Fruit fly (Drosophila melanogaster): ENCODE results near the gene CG43736.

Gene CG43736

dm6 chrX:6820703-6821102, 43.0 kb upstream of the CG43736 start, which contains the start of the genes Nf-YC and xit (continued):
- TF ChIP-seq Sox102F (GFP tag; optimal IDR thresholded peaks at IDR 0.05): no peak
- peak; percentile 39 for TF ChIP-seq CG14710 (tag; optimal IDR thresholded peaks at IDR 0.05)
- TF ChIP-seq Fer2 (tag; optimal IDR thresholded peaks at IDR 0.05): no peak
- no peak for TF ChIP-seq CG32532 (GFP tag; IDR thresholded peaks at IDR 0.05)
- TF ChIP-seq CG10274 (GFP tag; optimal IDR thresholded peaks at IDR 0.05): no peak
- no peak for TF ChIP-seq kah (GFP tag; optimal IDR thresholded peaks at IDR 0.05)
- no peak for TF ChIP-seq gsb (GFP tag; IDR thresholded peaks at IDR 0.05)
- no peak for TF ChIP-seq z (GFP tag; IDR thresholded peaks at IDR 0.05)
- no peak for TF ChIP-seq CG5245 (GFP tag; optimal IDR thresholded peaks at IDR 0.05)
- peak; percentile 19 for TF ChIP-seq phol (tag; optimal IDR thresholded peaks at IDR 0.05)
- TF ChIP-seq Dref (GFP tag; IDR thresholded peaks at IDR 0.05): peak; percentile 91
- TF ChIP-seq al (GFP tag; IDR thresholded peaks at IDR 0.05): no peak
- TF ChIP-seq nau (GFP tag; optimal IDR thresholded peaks at IDR 0.05): no peak
- no peak for TF ChIP-seq dan (GFP tag; IDR thresholded peaks at IDR 0.05)
- no peak for TF ChIP-seq CG13123 (GFP tag; optimal IDR thresholded peaks at IDR 0.05)
- peak; percentile 40 for TF ChIP-seq Ets97D (GFP tag; optimal IDR thresholded peaks at IDR 0.05)
- no peak for TF ChIP-seq mld (GFP tag; IDR thresholded peaks at IDR 0.05; ENCODE audit: partially characterized antibody)
- no peak for TF ChIP-seq CG2202 (tag; optimal IDR thresholded peaks at IDR 0.05)
- no peak for TF ChIP-seq ash1 (GFP tag; optimal IDR thresholded peaks at IDR 0.05)
- TF ChIP-seq wor (GFP tag; IDR thresholded peaks at IDR 0.05): no peak
- TF ChIP-seq CG17186 (GFP tag; optimal IDR thresholded peaks at IDR 0.05): peak; percentile 76
- no peak for TF ChIP-seq CG33557 (GFP tag; optimal IDR thresholded peaks at IDR 0.05)
- TF ChIP-seq CG7556 (GFP tag; optimal IDR thresholded peaks at IDR 0.05): no peak
- peak; percentile 4 for TF ChIP-seq tx (GFP tag; optimal IDR thresholded peaks at IDR 0.05)
- no peak for TF ChIP-seq Hmx (GFP tag; optimal IDR thresholded peaks at IDR 0.05)
- TF ChIP-seq ara (GFP tag; IDR thresholded peaks at IDR 0.05): no peak
- TF ChIP-seq CG4328 (GFP tag; optimal IDR thresholded peaks at IDR 0.05): no peak
- TF ChIP-seq HmgZ (tag; optimal IDR thresholded peaks at IDR 0.05): peak; percentile 68
- TF ChIP-seq CHES-1-like (GFP tag; optimal IDR thresholded peaks at IDR 0.05): peak; percentile 50
- peak; percentile 95 for TF ChIP-seq pzg (GFP tag; optimal IDR thresholded peaks at IDR 0.05)
- peak; percentile 92 for TF ChIP-seq CG17802 (tag; optimal IDR thresholded peaks at IDR 0.05)
- no peak for TF ChIP-seq schlank (tag; optimal IDR thresholded peaks at IDR 0.05)
- TF ChIP-seq Ravus (GFP tag; IDR thresholded peaks at IDR 0.05): no peak
- no peak for TF ChIP-seq CG17361 (GFP tag; IDR thresholded peaks at IDR 0.05)
- no peak for TF ChIP-seq CG1529 (GFP tag; optimal IDR thresholded peaks at IDR 0.05)
- TF ChIP-seq btn (GFP tag; optimal IDR thresholded peaks at IDR 0.05): no peak
- TF ChIP-seq sug (tag; optimal IDR thresholded peaks at IDR 0.05): no peak
- no peak for TF ChIP-seq CG3995 (GFP tag; optimal IDR thresholded peaks at IDR 0.05)
- TF ChIP-seq peb (GFP tag; IDR thresholded peaks at IDR 0.05): no peak
- TF ChIP-seq seq (GFP tag; IDR thresholded peaks at IDR 0.05): no peak
- no peak for TF ChIP-seq br (optimal IDR thresholded peaks at IDR 0.05)
- no peak for TF ChIP-seq Xbp1 (GFP tag; optimal IDR thresholded peaks at IDR 0.05)
- no peak for TF ChIP-seq Dip3 (GFP tag; optimal IDR thresholded peaks at IDR 0.05)
- TF ChIP-seq nom (GFP tag; optimal IDR thresholded peaks at IDR 0.05): no peak
- TF ChIP-seq chinmo (GFP tag; IDR thresholded peaks at IDR 0.05; ENCODE audit: partially characterized antibody): peak; percentile 70; the same call in 1 of the 4 replicates
- TF ChIP-seq zfh1 (GFP tag; IDR thresholded peaks at IDR 0.05): peak; percentile 22; the same call in 1 of the 3 replicates
- TF ChIP-seq zen (tag; optimal IDR thresholded peaks at IDR 0.05): no peak
- no peak for TF ChIP-seq Chrac-16 (GFP tag; optimal IDR thresholded peaks at IDR 0.05)
- no peak for TF ChIP-seq Blimp-1 (GFP tag; optimal IDR thresholded peaks at IDR 0.05)
- no peak for TF ChIP-seq CG17328 (GFP tag; IDR thresholded peaks at IDR 0.05)
- peak; percentile 10 for TF ChIP-seq tin (GFP tag; optimal IDR thresholded peaks at IDR 0.05)
- TF ChIP-seq vvl (GFP tag; IDR thresholded peaks at IDR 0.05): peak; percentile 48; the same call in 1 of the 2 replicates

All from whole organism, embryonic.